Worm (Caenorhabditis elegans) whole organism, late embryonic: ENCODE data around the gene xtr-2.
A peak's percentile ranks its signal among the peaks of the same experiment; 100 is the strongest.

Source experiments
- C08G9.2 ChIP-seq: sonication (generic microtip); optimal IDR thresholded peaks from 2 replicates; lab custom pipeline; 2016; ENCODE audit warnings: mild to moderate bottlenecking, missing genetic modification characterization, moderate library complexity, missing compliant biosample characterization
- C38D4.7 ChIP-seq: fragments of 200-800 bp; sonication (Bioruptor generic); optimal IDR thresholded peaks from 2 replicates; lab custom pipeline; 2018; ENCODE audit warnings: mild to moderate bottlenecking, missing genetic modification characterization, moderate library complexity, missing compliant biosample characterization
- K02D7.2 ChIP-seq: sonication (generic microtip); optimal IDR thresholded peaks from 2 replicates; lab custom pipeline; 2017; ENCODE audit warnings: mild to moderate bottlenecking, missing genetic modification characterization, missing compliant biosample characterization
- K09A11.1 ChIP-seq: sonication (generic microtip); optimal IDR thresholded peaks from 2 replicates; lab custom pipeline; 2017; ENCODE audit warnings: antibody characterized with exemption, mild to moderate bottlenecking, missing genetic modification characterization, missing compliant biosample characterization; ENCODE audit not compliant: insufficient read depth
- T23F11.4 ChIP-seq: fragments of 200-800 bp; sonication (Bioruptor generic); optimal IDR thresholded peaks from 2 replicates; lab custom pipeline; 2018; ENCODE audit warnings: mild to moderate bottlenecking, missing genetic modification characterization, missing compliant biosample characterization
- ahr-1 ChIP-seq: sonication (generic microtip); optimal IDR thresholded peaks from 2 replicates; lab custom pipeline; 2016; ENCODE audit warnings: missing genetic modification characterization, missing compliant biosample characterization
- ceh-14 ChIP-seq: sonication (generic microtip); optimal IDR thresholded peaks from 2 replicates; lab custom pipeline; 2016; ENCODE audit warnings: missing genotype, missing genetic modification characterization, missing compliant biosample characterization
- ceh-18 ChIP-seq: sonication (generic microtip); optimal IDR thresholded peaks from 2 replicates; lab custom pipeline; 2016; ENCODE audit warnings: missing genetic modification characterization, missing compliant biosample characterization
- ceh-19 ChIP-seq: fragments of 200-800 bp; sonication (Bioruptor generic); optimal IDR thresholded peaks from 2 replicates; lab custom pipeline; 2018; ENCODE audit warnings: mild to moderate bottlenecking, missing genetic modification characterization, missing compliant biosample characterization
- ceh-2 ChIP-seq: sonication (generic microtip); optimal IDR thresholded peaks from 2 replicates; lab custom pipeline; 2016; ENCODE audit warnings: missing genotype, missing genetic modification characterization, missing compliant biosample characterization
- ceh-22 ChIP-seq: sonication (generic microtip); optimal IDR thresholded peaks from 2 replicates; lab custom pipeline; 2017; ENCODE audit warnings: missing biosample characterization, missing genetic modification characterization
- ceh-24 ChIP-seq: sonication (generic microtip); optimal IDR thresholded peaks from 2 replicates; lab custom pipeline; 2016; ENCODE audit warnings: mild to moderate bottlenecking, missing genetic modification characterization, missing compliant biosample characterization
- ceh-30 ChIP-seq: fragments of 150-350 bp; optimal IDR thresholded peaks from 2 replicates; lab custom pipeline; 2014; ENCODE audit warnings: missing biosample characterization, missing genetic modification characterization
- ceh-31 ChIP-seq: sonication (generic microtip); optimal IDR thresholded peaks from 2 replicates; lab custom pipeline; 2016; ENCODE audit warnings: missing genetic modification characterization, missing compliant biosample characterization
- ceh-34 ChIP-seq: sonication (generic microtip); optimal IDR thresholded peaks from 2 replicates; lab custom pipeline; 2016; ENCODE audit warnings: mild to moderate bottlenecking, missing genetic modification characterization, missing compliant biosample characterization
- ceh-48 ChIP-seq: sonication (generic microtip); optimal IDR thresholded peaks from 2 replicates; lab custom pipeline; 2016; ENCODE audit warnings: missing genetic modification characterization, inconsistent platforms, missing compliant biosample characterization
- ceh-6 ChIP-seq: fragments of 200-800 bp; sonication (Bioruptor generic); optimal IDR thresholded peaks from 2 replicates; lab custom pipeline; 2018; ENCODE audit warnings: mild to moderate bottlenecking, missing genetic modification characterization, missing compliant biosample characterization
- che-1 ChIP-seq: sonication (generic microtip); optimal IDR thresholded peaks from 2 replicates; lab custom pipeline; 2016; ENCODE audit warnings: mild to moderate bottlenecking, missing genetic modification characterization, missing compliant biosample characterization
- dmd-4 ChIP-seq: sonication (generic microtip); optimal IDR thresholded peaks from 2 replicates; lab custom pipeline; 2016; ENCODE audit warnings: borderline replicate concordance, missing genetic modification characterization, missing compliant biosample characterization
- dve-1 ChIP-seq: sonication (generic microtip); optimal IDR thresholded peaks from 2 replicates; lab custom pipeline; 2017; ENCODE audit warnings: antibody characterized with exemption, mild to moderate bottlenecking, missing genetic modification characterization, missing compliant biosample characterization
- elt-2 ChIP-seq: sonication (generic microtip); optimal IDR thresholded peaks from 2 replicates; lab custom pipeline; 2016; ENCODE audit warnings: missing genetic modification reagents, missing genetic modification characterization, missing compliant biosample characterization
- elt-4 ChIP-seq: sonication (generic microtip); optimal IDR thresholded peaks from 2 replicates; lab custom pipeline; 2016; ENCODE audit warnings: missing genetic modification characterization, missing compliant biosample characterization
- ets-4 ChIP-seq: sonication (generic microtip); optimal IDR thresholded peaks from 2 replicates; lab custom pipeline; 2016; ENCODE audit warnings: missing genetic modification characterization, missing compliant biosample characterization
- eyg-1 ChIP-seq: sonication (generic microtip); optimal IDR thresholded peaks from 2 replicates; lab custom pipeline; 2016; ENCODE audit warnings: missing genotype, missing genetic modification characterization, missing compliant biosample characterization
- fkh-6 ChIP-seq: sonication (generic microtip); optimal IDR thresholded peaks from 2 replicates; lab custom pipeline; 2016; ENCODE audit warnings: missing genetic modification characterization, missing compliant biosample characterization
- gmeb-2 ChIP-seq: sonication (generic microtip); optimal IDR thresholded peaks from 2 replicates; lab custom pipeline; 2016; ENCODE audit warnings: missing genetic modification characterization, inconsistent platforms, missing compliant biosample characterization
- hlh-30 ChIP-seq: sonication (generic microtip); optimal IDR thresholded peaks from 2 replicates; lab custom pipeline; 2017; ENCODE audit warnings: antibody characterized with exemption, missing genetic modification characterization, missing compliant biosample characterization; ENCODE audit not compliant: insufficient read depth
- hlh-6 ChIP-seq: sonication (generic microtip); optimal IDR thresholded peaks from 2 replicates; lab custom pipeline; 2016; ENCODE audit warnings: missing genotype, missing genetic modification characterization, missing compliant biosample characterization
- lim-6 ChIP-seq: sonication (generic microtip); optimal IDR thresholded peaks from 2 replicates; lab custom pipeline; 2016; ENCODE audit warnings: missing genetic modification characterization, missing compliant biosample characterization
- mec-3 ChIP-seq: sonication (generic microtip); optimal IDR thresholded peaks from 2 replicates; lab custom pipeline; 2016; ENCODE audit warnings: borderline replicate concordance, missing genetic modification characterization, missing compliant biosample characterization
- nfya-1 ChIP-seq: sonication (generic microtip); optimal IDR thresholded peaks from 2 replicates; lab custom pipeline; 2017; ENCODE audit warnings: missing genetic modification characterization, mild to moderate bottlenecking, missing compliant biosample characterization, antibody characterized with exemption, moderate library complexity
- nhr-11 ChIP-seq: fragments of 150-350 bp; optimal IDR thresholded peaks from 2 replicates; lab custom pipeline; 2014; ENCODE audit warnings: missing biosample characterization, missing genetic modification characterization
- nhr-232 ChIP-seq: sonication (generic microtip); optimal IDR thresholded peaks from 2 replicates; lab custom pipeline; 2016; ENCODE audit warnings: missing genetic modification characterization, missing compliant biosample characterization
- odd-2 ChIP-seq: sonication (generic microtip); optimal IDR thresholded peaks from 2 replicates; lab custom pipeline; 2017; ENCODE audit warnings: antibody characterized with exemption, mild to moderate bottlenecking, missing genetic modification characterization, missing compliant biosample characterization
- pag-3 ChIP-seq: sonication (generic microtip); optimal IDR thresholded peaks from 2 replicates; lab custom pipeline; 2016; ENCODE audit warnings: missing compliant biosample characterization, missing genetic modification characterization, borderline replicate concordance
- pax-1 ChIP-seq: fragments of 150-350 bp; optimal IDR thresholded peaks from 2 replicates; lab custom pipeline; 2014; ENCODE audit warnings: missing biosample characterization, missing genetic modification characterization
- pha-4 ChIP-seq: fragments of 150-350 bp; optimal IDR thresholded peaks from 2 replicates; lab custom pipeline; 2018; ENCODE audit warnings: missing biosample characterization, missing genetic modification reagents, missing genetic modification characterization
- pqm-1 ChIP-seq: sonication (generic microtip); optimal IDR thresholded peaks from 2 replicates; lab custom pipeline; 2016; ENCODE audit warnings: missing genetic modification characterization, missing compliant biosample characterization
- pros-1 ChIP-seq: fragments of 150-350 bp; optimal IDR thresholded peaks from 2 replicates; lab custom pipeline; 2014; ENCODE audit warnings: missing biosample characterization, missing genetic modification reagents, missing genetic modification characterization
- rnt-1 ChIP-seq: sonication (generic microtip); optimal IDR thresholded peaks from 2 replicates; lab custom pipeline; 2016; ENCODE audit warnings: missing genetic modification characterization, missing compliant biosample characterization
- sdc-2 ChIP-seq: sonication (generic microtip); optimal IDR thresholded peaks from 2 replicates; lab custom pipeline; 2016; ENCODE audit warnings: missing genotype, missing genetic modification characterization, missing compliant biosample characterization
- tbx-7 ChIP-seq: sonication (generic microtip); optimal IDR thresholded peaks from 2 replicates; lab custom pipeline; 2016; ENCODE audit warnings: missing genotype, missing genetic modification characterization, missing compliant biosample characterization
- ttx-3 ChIP-seq: sonication (generic microtip); optimal IDR thresholded peaks from 2 replicates; lab custom pipeline; 2016; ENCODE audit warnings: missing genetic modification reagents, missing genetic modification characterization, missing compliant biosample characterization
- unc-3 ChIP-seq, 2 experiments: fragments of 200-800 bp in 1 of 2; sonication (Bioruptor generic) in 1 of 2; sonication (generic microtip) in 1 of 2; conservative IDR thresholded peaks in 1 of 2; optimal IDR thresholded peaks in 1 of 2; 2 replicates each; pipeline versions ENCODE4 v1.3.6 to Lab custom; 2016 to 2022; ENCODE audit warnings: missing compliant biosample characterization in 2 of 2, missing genetic modification characterization in 2 of 2, missing genetic modification reagents in 1 of 2
- unc-42 ChIP-seq: sonication (generic microtip); optimal IDR thresholded peaks from 2 replicates; lab custom pipeline; 2016; ENCODE audit warnings: missing genotype, missing genetic modification characterization, missing compliant biosample characterization
- unc-55 ChIP-seq: sonication (generic microtip); optimal IDR thresholded peaks from 2 replicates; lab custom pipeline; 2017; ENCODE audit warnings: missing biosample characterization, missing genetic modification reagents, missing genetic modification characterization
- unc-86 ChIP-seq: sonication (generic microtip); optimal IDR thresholded peaks from 2 replicates; lab custom pipeline; 2016; ENCODE audit warnings: missing genetic modification characterization, missing compliant biosample characterization
- zip-5 ChIP-seq: sonication (generic microtip); optimal IDR thresholded peaks from 2 replicates; lab custom pipeline; 2016; ENCODE audit warnings: missing genetic modification characterization, missing compliant biosample characterization

Gene xtr-2

ce11 chrX:12343279-12343678 is 27.9 kb downstream of the xtr-2 start, which contains the start of the genes nspc-9 and nspc-10:
Gene nspc-9, minus strand, starts transcription at chrX:12343379.
Gene nspc-10, plus strand, starts transcription at chrX:12343609.
- no peak for TF ChIP-seq nfya-1 (tag; lab: Kevin White, UChicago)
- no peak for TF ChIP-seq pqm-1 (tag; lab: Kevin White, UChicago)
- no peak for TF ChIP-seq hlh-6
- TF ChIP-seq ceh-19 (GFP tag; lab: Kevin White, UChicago): no peak
- TF ChIP-seq unc-42 (tag; lab: Kevin White, UChicago): no peak
- TF ChIP-seq zip-5 (tag; lab: Kevin White, UChicago): no peak
- no peak for TF ChIP-seq elt-4 (tag; lab: Kevin White, UChicago)
- no peak for TF ChIP-seq unc-86 (tag; lab: Kevin White, UChicago)
- TF ChIP-seq hlh-30 (tag; lab: Kevin White, UChicago): no peak
- no peak for TF ChIP-seq odd-2 (tag; lab: Kevin White, UChicago)
- TF ChIP-seq sdc-2 (tag; lab: Kevin White, UChicago): no peak
- TF ChIP-seq ceh-22 (tag; lab: Kevin White, UChicago): no peak
- no peak for TF ChIP-seq ceh-34
- TF ChIP-seq ceh-14 (tag; lab: Kevin White, UChicago): no peak
- TF ChIP-seq ceh-6 (GFP tag; lab: Kevin White, UChicago): no peak
- no peak for TF ChIP-seq nhr-11 (tag; lab: Kevin White, UChicago)
- TF ChIP-seq nhr-232 (tag; lab: Kevin White, UChicago): no peak
- no peak for TF ChIP-seq K09A11.1 (tag; lab: Kevin White, UChicago)
- no peak for TF ChIP-seq ets-4 (tag; lab: Kevin White, UChicago)

- TF ChIP-seq pros-1 (no peak), ceh-22 (tag; lab: Kevin White, UChicago) (no peak), mec-3 (no peak), ceh-24 (tag; lab: Kevin White, UChicago) (no peak), pqm-1 (tag; lab: Kevin White, UChicago) (no peak), K02D7.2 (tag; lab: Kevin White, UChicago) (no peak), tbx-7 (no peak), ceh-6 (GFP tag; lab: Kevin White, UChicago) (no peak)
Observed at ce11 chrX:12346729-12347128, 31.4 kb downstream of the xtr-2 start, which contains the start of gene F42F12.11. Gene F42F12.11, plus strand, starts transcription at chrX:12347029.

- TF ChIP-seq unc-3 (GFP tag; conservative IDR thresholded peaks at IDR 0.05; lab: Robert Waterston, UW) (no peak), unc-3 (tag; optimal IDR thresholded peaks at IDR 0.05; lab: Kevin White, UChicago) (no peak), C08G9.2 (tag; lab: Kevin White, UChicago) (no peak), ceh-18 (tag; lab: Kevin White, UChicago) (no peak), ttx-3 (tag; lab: Kevin White, UChicago) (no peak), ceh-48 (tag; lab: Kevin White, UChicago) (no peak), nhr-232 (tag; lab: Kevin White, UChicago) (peak; percentile 36), pros-1 (no peak), ceh-31 (tag; lab: Kevin White, UChicago) (no peak), che-1 (tag; lab: Kevin White, UChicago) (peak; percentile 30), C38D4.7 (GFP tag; lab: Kevin White, UChicago) (no peak), unc-55 (GFP tag; lab: Kevin White, UChicago) (no peak), rnt-1 (tag; lab: Kevin White, UChicago) (no peak), pag-3 (no peak), T23F11.4 (GFP tag; lab: Kevin White, UChicago) (no peak), sdc-2 (tag; lab: Kevin White, UChicago) (peak; percentile 63), eyg-1 (tag; lab: Kevin White, UChicago) (no peak), K02D7.2 (tag; lab: Kevin White, UChicago) (no peak), ceh-2 (tag; lab: Kevin White, UChicago) (no peak), lim-6 (tag; lab: Kevin White, UChicago) (no peak), dmd-4 (no peak), ceh-30 (tag; lab: Kevin White, UChicago) (no peak), gmeb-2 (tag; lab: Kevin White, UChicago) (no peak), pha-4 (tag; lab: Kevin White, UChicago) (no peak), ceh-6 (GFP tag; lab: Kevin White, UChicago) (peak; percentile 31), ceh-19 (GFP tag; lab: Kevin White, UChicago) (no peak), fkh-6 (tag; lab: Kevin White, UChicago) (no peak), pax-1 (tag; lab: Kevin White, UChicago) (no peak), ahr-1 (tag; lab: Kevin White, UChicago) (no peak), dve-1 (tag; lab: Kevin White, UChicago) (no peak), elt-2 (peak; percentile 25), nhr-11 (tag; lab: Kevin White, UChicago) (no peak), K09A11.1 (tag; lab: Kevin White, UChicago) (no peak)
Observed at ce11 chrX:12347822-12348221, 32.5 kb downstream of the xtr-2 start.
